Worm (Caenorhabditis elegans) whole organism, L4 larva: Measurements from ENCODE around the gene srh-34.
A peak's percentile ranks its signal among the peaks of the same experiment; 100 is the strongest.

ENCODE experiments used
- aly-2 ChIP-seq: sonication (generic microtip); optimal IDR thresholded peaks from 2 replicates; lab custom pipeline; 2018; ENCODE audit warnings: missing biosample characterization, missing genetic modification characterization
- ctbp-1 ChIP-seq: fragments of 200-800 bp; sonication (Bioruptor generic); IDR thresholded peaks from 2 replicates; pipeline ENCODE4 v1.3.6; 2022; ENCODE audit warnings: missing genetic modification reagents, missing genetic modification characterization, missing compliant biosample characterization
- fkh-10 ChIP-seq: fragments of 150-350 bp; optimal IDR thresholded peaks from 2 replicates; lab custom pipeline; 2014; ENCODE audit warnings: missing biosample characterization, missing genetic modification reagents, missing genetic modification characterization
- lin-13 ChIP-seq: fragments of 150-350 bp; optimal IDR thresholded peaks from 2 replicates; lab custom pipeline; 2014; ENCODE audit warnings: missing biosample characterization, missing genetic modification reagents, missing genetic modification characterization
- mdl-1 ChIP-seq, 2 experiments: fragments of 150-350 bp in 1 of 2; sonication (generic microtip) in 1 of 2; optimal IDR thresholded peaks; 2 replicates each; lab custom pipeline; 2014 to 2017; ENCODE audit warnings: missing biosample characterization in 2 of 2, missing genetic modification characterization in 2 of 2
- snpc-4 ChIP-seq: fragments of 150-350 bp; optimal IDR thresholded peaks from 2 replicates; lab custom pipeline; 2014; ENCODE audit warnings: missing biosample characterization, missing genetic modification characterization
- unc-62 ChIP-seq, 3 experiments: fragments of 150-350 bp in 1 of 3; sonication (generic microtip); optimal IDR thresholded peaks in 2 of 3; peaks in 1 of 3; 1 replicate in 1 of 3; 2 replicates in 2 of 3; lab custom pipeline; 2014 to 2017; ENCODE audit warnings: missing biosample characterization in 3 of 3, missing genetic modification characterization in 3 of 3, missing genetic modification reagents in 3 of 3, missing genotype in 1 of 3
- zag-1 ChIP-seq: fragments of 150-350 bp; optimal IDR thresholded peaks from 2 replicates; lab custom pipeline; 2014; ENCODE audit warnings: missing biosample characterization, missing genetic modification characterization

- TF ChIP-seq fkh-10 (no peak), ctbp-1 (no peak), mdl-1 (tag; optimal IDR thresholded peaks at IDR 0.05; lab: Kevin White, UChicago) (no peak), unc-62 (GFP tag; optimal IDR thresholded peaks at IDR 0.05 in 1 of 2; lab: Kevin White, UChicago) (peak in 1 of 2 experiments; percentile 94), unc-62 (tag; optimal IDR thresholded peaks at IDR 0.05; lab: Kevin White, UChicago) (no peak), zag-1 (tag; lab: Kevin White, UChicago) (no peak), snpc-4 (tag; lab: Kevin White, UChicago) (no peak), aly-2 (tag; lab: Kevin White, UChicago) (no peak), lin-13 (GFP tag; lab: Kevin White, UChicago) (no peak)
Observed at ce11 chrV:432991-433390, 13.5 kb downstream of the srh-34 start.
